Fruit fly (Drosophila melanogaster) whole organism, prepupa: ENCODE measurements around the gene CG9682.
A peak's percentile ranks its signal among the peaks of the same experiment; 100 is the strongest.

Experiments
- Blimp-1 ChIP-seq: fragments of 200-800 bp; sonication (Bioruptor generic); optimal IDR thresholded peaks from 3 replicates; lab custom pipeline; 2017; ENCODE audit warnings: missing biosample characterization, missing genetic modification characterization, mild to moderate bottlenecking, moderate library complexity, missing genetic modification reagents
- CG10631 ChIP-seq: fragments of 200-800 bp; sonication (Bioruptor generic); optimal IDR thresholded peaks from 2 replicates; lab custom pipeline; 2016; ENCODE audit warnings: missing biosample characterization, missing genetic modification characterization
- CG10669 ChIP-seq: fragments of 200-800 bp; sonication (Bioruptor generic); optimal IDR thresholded peaks from 3 replicates; lab custom pipeline; 2018; ENCODE audit warnings: missing biosample characterization, mild to moderate bottlenecking, missing genetic modification characterization, moderate library complexity
- CG11762 ChIP-seq: fragments of 200-800 bp; sonication (Bioruptor generic); optimal IDR thresholded peaks from 3 replicates; lab custom pipeline; 2016; ENCODE audit warnings: missing biosample characterization, missing genetic modification characterization; ENCODE audit not compliant: insufficient read depth
- CG11902 ChIP-seq: fragments of 200-800 bp; sonication (Bioruptor generic); optimal IDR thresholded peaks from 3 replicates; lab custom pipeline; 2016; ENCODE audit warnings: missing biosample characterization, missing genetic modification characterization
- CG15336 ChIP-seq: fragments of 200-800 bp; sonication (Bioruptor generic); IDR thresholded peaks from 2 replicates; pipeline ENCODE4 v1.3.6; 2022; ENCODE audit warnings: missing biosample characterization, missing genetic modification characterization
- CG1621 ChIP-seq: fragments of 200-800 bp; sonication (Bioruptor generic); optimal IDR thresholded peaks from 3 replicates; lab custom pipeline; 2018; ENCODE audit warnings: missing biosample characterization, mild to moderate bottlenecking, missing genetic modification characterization
- CG16779 ChIP-seq: fragments of 200-800 bp; sonication (Bioruptor generic); optimal IDR thresholded peaks from 3 replicates; lab custom pipeline; 2017; ENCODE audit warnings: missing biosample characterization, mild to moderate bottlenecking, missing genetic modification characterization
- CG3032 ChIP-seq: fragments of 200-800 bp; optimal IDR thresholded peaks from 2 replicates; lab custom pipeline; 2019; ENCODE audit warnings: missing biosample characterization, mild to moderate bottlenecking, missing genetic modification characterization, moderate library complexity
- CG31627 ChIP-seq: fragments of 200-800 bp; sonication (Bioruptor generic); optimal IDR thresholded peaks from 3 replicates; lab custom pipeline; 2016; ENCODE audit warnings: missing biosample characterization, missing genetic modification characterization
- CG3919 ChIP-seq: fragments of 200-800 bp; sonication (Bioruptor generic); optimal IDR thresholded peaks from 3 replicates; lab custom pipeline; 2016; ENCODE audit warnings: missing biosample characterization, missing genetic modification characterization
- CG4318 ChIP-seq: fragments of 200-800 bp; sonication (Bioruptor generic); optimal IDR thresholded peaks from 3 replicates; lab custom pipeline; 2017; ENCODE audit warnings: missing biosample characterization, mild to moderate bottlenecking, missing genetic modification characterization
- CG6163 ChIP-seq: fragments of 200-800 bp; sonication (Bioruptor generic); IDR thresholded peaks from 3 replicates; pipeline ENCODE4 v1.3.6; 2022; ENCODE audit warnings: missing biosample characterization, missing genetic modification characterization
- CG6276 ChIP-seq: fragments of 200-800 bp; sonication (Bioruptor generic); optimal IDR thresholded peaks from 2 replicates; lab custom pipeline; 2017; ENCODE audit warnings: missing biosample characterization, mild to moderate bottlenecking, missing genetic modification characterization
- CG6792 ChIP-seq: fragments of 200-800 bp; sonication (Bioruptor generic); optimal IDR thresholded peaks from 3 replicates; lab custom pipeline; 2016; ENCODE audit warnings: missing biosample characterization, missing genetic modification characterization
- CG6808 ChIP-seq: fragments of 200-800 bp; sonication (Bioruptor generic); optimal IDR thresholded peaks from 3 replicates; lab custom pipeline; 2017; ENCODE audit warnings: missing biosample characterization, missing genetic modification characterization, mild to moderate bottlenecking, moderate library complexity, missing genetic modification reagents
- CG6854 ChIP-seq: fragments of 200-800 bp; sonication (Bioruptor generic); optimal IDR thresholded peaks from 2 replicates; lab custom pipeline; 2017; ENCODE audit warnings: missing biosample characterization, mild to moderate bottlenecking, missing genetic modification characterization
- CG7368 ChIP-seq: fragments of 200-800 bp; sonication (Bioruptor generic); optimal IDR thresholded peaks from 3 replicates; lab custom pipeline; 2016; ENCODE audit warnings: missing biosample characterization, missing genetic modification characterization
- CG9139 ChIP-seq: fragments of 200-800 bp; sonication (Bioruptor generic); optimal IDR thresholded peaks from 3 replicates; lab custom pipeline; 2017; ENCODE audit warnings: missing biosample characterization, mild to moderate bottlenecking, missing genetic modification characterization
- Eip75B ChIP-seq: fragments of 200-800 bp; sonication (Bioruptor generic); optimal IDR thresholded peaks from 3 replicates; lab custom pipeline; 2016; ENCODE audit warnings: missing biosample characterization, missing genetic modification characterization
- Eip78C ChIP-seq: fragments of 200-800 bp; sonication (Bioruptor generic); peaks from one replicate; lab custom pipeline; 2016; ENCODE audit warnings: missing biosample characterization, missing genetic modification characterization
- Eip93F ChIP-seq: fragments of 200-800 bp; sonication (Bioruptor generic); optimal IDR thresholded peaks from 2 replicates; lab custom pipeline; 2016; ENCODE audit warnings: missing biosample characterization, mild to moderate bottlenecking, missing genetic modification characterization
- Ets96B ChIP-seq: fragments of 200-800 bp; optimal IDR thresholded peaks from 2 replicates; lab custom pipeline; 2019; ENCODE audit warnings: missing biosample characterization, mild to moderate bottlenecking, missing genetic modification characterization, moderate library complexity
- Hr39 ChIP-seq: fragments of 200-800 bp; sonication (Bioruptor generic); optimal IDR thresholded peaks from 2 replicates; lab custom pipeline; 2016; ENCODE audit warnings: missing biosample characterization, missing genetic modification characterization
- Hr4 ChIP-seq: fragments of 200-800 bp; sonication (Bioruptor generic); optimal IDR thresholded peaks from 3 replicates; lab custom pipeline; 2016; ENCODE audit warnings: missing biosample characterization, missing genetic modification characterization
- Lpt ChIP-seq: fragments of 200-800 bp; sonication (Bioruptor generic); optimal IDR thresholded peaks from 3 replicates; lab custom pipeline; 2016; ENCODE audit warnings: missing biosample characterization, missing genetic modification characterization
- Met ChIP-seq: fragments of 200-800 bp; sonication (Bioruptor generic); optimal IDR thresholded peaks from 3 replicates; lab custom pipeline; 2016; ENCODE audit warnings: missing biosample characterization, missing genetic modification characterization
- OdsH ChIP-seq: fragments of 200-800 bp; sonication (Bioruptor generic); optimal IDR thresholded peaks from 3 replicates; lab custom pipeline; 2016; ENCODE audit warnings: missing biosample characterization, missing genetic modification characterization
- Smox ChIP-seq: fragments of 200-800 bp; sonication (Bioruptor generic); optimal IDR thresholded peaks from 3 replicates; lab custom pipeline; 2016; ENCODE audit warnings: missing biosample characterization, missing genetic modification characterization
- Sox102F ChIP-seq: fragments of 200-800 bp; sonication (Bioruptor generic); optimal IDR thresholded peaks from 2 replicates; lab custom pipeline; 2016; ENCODE audit warnings: missing biosample characterization, mild to moderate bottlenecking, missing genetic modification characterization
- Sox14 ChIP-seq: fragments of 200-800 bp; sonication (Bioruptor generic); optimal IDR thresholded peaks from 3 replicates; lab custom pipeline; 2016; ENCODE audit warnings: missing biosample characterization, missing genetic modification characterization
- Sox15 ChIP-seq: fragments of 200-800 bp; sonication (Bioruptor generic); optimal IDR thresholded peaks from 3 replicates; lab custom pipeline; 2016; ENCODE audit warnings: missing biosample characterization, missing genetic modification characterization
- achi ChIP-seq: fragments of 200-800 bp; sonication (Bioruptor generic); optimal IDR thresholded peaks from 3 replicates; lab custom pipeline; 2016; ENCODE audit warnings: missing biosample characterization, missing genetic modification characterization
- acj6 ChIP-seq: fragments of 200-800 bp; sonication (Bioruptor generic); optimal IDR thresholded peaks from 3 replicates; lab custom pipeline; 2016; ENCODE audit warnings: missing biosample characterization, missing genetic modification characterization
- dac ChIP-seq: fragments of 200-800 bp; sonication (Bioruptor generic); optimal IDR thresholded peaks from 2 replicates; lab custom pipeline; 2017; ENCODE audit warnings: missing biosample characterization, mild to moderate bottlenecking, missing genetic modification characterization
- dsx ChIP-seq: fragments of 200-800 bp; optimal IDR thresholded peaks from 3 replicates; lab custom pipeline; 2019; ENCODE audit warnings: missing biosample characterization, mild to moderate bottlenecking, missing genetic modification characterization, moderate library complexity; ENCODE audit not compliant: poor library complexity, severe bottlenecking
- eg ChIP-seq: fragments of 200-800 bp; sonication (Bioruptor generic); IDR thresholded peaks from 3 replicates; pipeline ENCODE4 v1.3.6; 2022; ENCODE audit warnings: missing biosample characterization, missing genetic modification characterization
- esn ChIP-seq: fragments of 200-800 bp; sonication (Bioruptor generic); optimal IDR thresholded peaks from 2 replicates; lab custom pipeline; 2016; ENCODE audit warnings: missing biosample characterization, mild to moderate bottlenecking, missing genetic modification characterization, moderate library complexity
- fd59A ChIP-seq: fragments of 200-800 bp; sonication (Bioruptor generic); optimal IDR thresholded peaks from 2 replicates; lab custom pipeline; 2017; ENCODE audit warnings: missing biosample characterization, mild to moderate bottlenecking, missing genetic modification characterization, missing genetic modification reagents
- fd85E ChIP-seq: fragments of 200-800 bp; sonication (Bioruptor generic); optimal IDR thresholded peaks from 3 replicates; lab custom pipeline; 2016; ENCODE audit warnings: missing biosample characterization, missing genetic modification characterization
- fkh ChIP-seq: fragments of 200-800 bp; sonication (Bioruptor generic); optimal IDR thresholded peaks from 3 replicates; lab custom pipeline; 2017; ENCODE audit warnings: missing biosample characterization, mild to moderate bottlenecking, missing genetic modification characterization, moderate library complexity
- lz ChIP-seq: fragments of 200-800 bp; sonication (Bioruptor generic); optimal IDR thresholded peaks from 3 replicates; lab custom pipeline; 2016; ENCODE audit warnings: missing biosample characterization, missing genetic modification characterization
- pdm3 ChIP-seq: fragments of 200-800 bp; sonication (Bioruptor generic); optimal IDR thresholded peaks from 3 replicates; lab custom pipeline; 2016; ENCODE audit warnings: missing biosample characterization, missing genetic modification characterization
- salr ChIP-seq, 2 experiments: fragments of 200-800 bp; sonication (Bioruptor generic); optimal IDR thresholded peaks; 3 replicates each; lab custom pipeline; 2016 to 2018; ENCODE audit warnings: missing biosample characterization in 2 of 2, missing genetic modification characterization in 2 of 2, mild to moderate bottlenecking in 1 of 2
- ss ChIP-seq, 2 experiments: fragments of 200-800 bp; sonication (Bioruptor generic); optimal IDR thresholded peaks; 2 replicates in 1 of 2; 3 replicates in 1 of 2; lab custom pipeline; 2017 to 2018; ENCODE audit warnings: mild to moderate bottlenecking in 2 of 2, missing biosample characterization in 2 of 2, missing genetic modification characterization in 2 of 2, moderate library complexity in 1 of 2
- topi ChIP-seq: fragments of 200-800 bp; sonication (Bioruptor generic); optimal IDR thresholded peaks from 3 replicates; lab custom pipeline; 2016; ENCODE audit warnings: missing biosample characterization, missing genetic modification characterization
- vri ChIP-seq: fragments of 200-800 bp; sonication (Bioruptor generic); optimal IDR thresholded peaks from 3 replicates; lab custom pipeline; 2016; ENCODE audit warnings: missing biosample characterization, mild to moderate bottlenecking, missing genetic modification characterization

The CG9682 gene

dm6 chr3R:30277700-30278099 lies 27.0 kb downstream of the CG9682 start, which contains the start of gene heca (continued):
- TF ChIP-seq Sox102F (GFP tag; lab: Kevin White, UChicago) (no peak), salr (GFP tag; optimal IDR thresholded peaks at IDR 0.05; lab: Kevin White, UChicago) (no peak), fd59A (GFP tag; lab: Kevin White, UChicago) (no peak), Smox (GFP tag; lab: Kevin White, UChicago) (no peak), Hr39 (GFP tag; lab: Kevin White, UChicago) (no peak), fkh (peak; percentile 21), dac (no peak), Met (GFP tag; lab: Kevin White, UChicago) (no peak), esn (GFP tag; lab: Kevin White, UChicago) (peak; percentile 8), vri (GFP tag; lab: Kevin White, UChicago) (peak; percentile 42), Eip78C (GFP tag; lab: Kevin White, UChicago) (peak; percentile 31), Blimp-1 (peak; percentile 93), CG3032 (tag; lab: Kevin White, UChicago) (peak; percentile 11), CG11762 (GFP tag; lab: Kevin White, UChicago) (no peak), lz (no peak), CG6276 (GFP tag; lab: Kevin White, UChicago) (peak; percentile 20), CG6808 (no peak), ss (GFP tag; optimal IDR thresholded peaks at IDR 0.05; lab: Kevin White, UChicago) (peak; percentile 3 to 24), topi (GFP tag; lab: Kevin White, UChicago) (no peak), Eip75B (GFP tag; lab: Kevin White, UChicago) (peak; percentile 49), CG1621 (no peak), OdsH (no peak), CG31627 (GFP tag; lab: Kevin White, UChicago) (no peak), CG6792 (GFP tag; lab: Kevin White, UChicago) (no peak), pdm3 (GFP tag; lab: Kevin White, UChicago) (no peak), CG11902 (GFP tag; lab: Kevin White, UChicago) (no peak), CG16779 (tag; lab: Kevin White, UChicago) (no peak), CG15336 (no peak), CG10631 (no peak), eg (GFP tag; lab: Robert Waterston, UW) (peak; percentile 66; the same call in 1 of the 3 replicates), CG6163 (GFP tag; lab: Robert Waterston, UW) (no peak; the same call in 2 of the 3 replicates)

dm6 chr3R:30280312-30280711 lies 29.6 kb downstream of the CG9682 start:
- TF ChIP-seq CG15336 (peak; percentile 44; the same call in 1 of the 2 replicates), vri (GFP tag; lab: Kevin White, UChicago) (peak; percentile 77), topi (GFP tag; lab: Kevin White, UChicago) (peak; percentile 85), Eip93F (peak; percentile 59), Sox14 (GFP tag; lab: Kevin White, UChicago) (peak; percentile 56), achi (GFP tag; lab: Kevin White, UChicago) (peak; percentile 58), dac (no peak), CG3919 (GFP tag; lab: Kevin White, UChicago) (peak; percentile 73), lz (peak; percentile 78), acj6 (GFP tag; lab: Kevin White, UChicago) (peak; percentile 56), Hr39 (GFP tag; lab: Kevin White, UChicago) (peak; percentile 74), CG7368 (no peak), Ets96B (tag; lab: Kevin White, UChicago) (peak; percentile 45), CG10669 (GFP tag; lab: Kevin White, UChicago) (peak; percentile 44), CG16779 (tag; lab: Kevin White, UChicago) (no peak), Smox (GFP tag; lab: Kevin White, UChicago) (peak; percentile 61), fkh (peak; percentile 72), pdm3 (GFP tag; lab: Kevin White, UChicago) (peak; percentile 49), fd59A (GFP tag; lab: Kevin White, UChicago) (no peak), CG4318 (GFP tag; lab: Kevin White, UChicago) (no peak), CG9139 (GFP tag; lab: Kevin White, UChicago) (no peak), Hr4 (GFP tag; lab: Kevin White, UChicago) (peak; percentile 34), ss (GFP tag; optimal IDR thresholded peaks at IDR 0.05; lab: Kevin White, UChicago) (no peak), OdsH (peak; percentile 41), fd85E (GFP tag; lab: Kevin White, UChicago) (no peak), CG6808 (no peak), Blimp-1 (peak; percentile 41), dsx (GFP tag; lab: Kevin White, UChicago) (no peak), salr (GFP tag; optimal IDR thresholded peaks at IDR 0.05; lab: Kevin White, UChicago) (no peak), Met (GFP tag; lab: Kevin White, UChicago) (peak; percentile 69), Sox15 (GFP tag; lab: Kevin White, UChicago) (peak; percentile 23), CG31627 (GFP tag; lab: Kevin White, UChicago) (peak; percentile 78), CG6854 (GFP tag; lab: Kevin White, UChicago) (peak; percentile 66), Lpt (GFP tag; lab: Kevin White, UChicago) (no peak), Sox102F (GFP tag; lab: Kevin White, UChicago) (peak; percentile 73), CG10631 (peak; percentile 42)
